Fruit fly (Drosophila melanogaster): ENCODE measurements around the gene ntc.
A peak's percentile ranks its signal among the peaks of the same experiment; 100 is the strongest.

ntc gene

DNA sequence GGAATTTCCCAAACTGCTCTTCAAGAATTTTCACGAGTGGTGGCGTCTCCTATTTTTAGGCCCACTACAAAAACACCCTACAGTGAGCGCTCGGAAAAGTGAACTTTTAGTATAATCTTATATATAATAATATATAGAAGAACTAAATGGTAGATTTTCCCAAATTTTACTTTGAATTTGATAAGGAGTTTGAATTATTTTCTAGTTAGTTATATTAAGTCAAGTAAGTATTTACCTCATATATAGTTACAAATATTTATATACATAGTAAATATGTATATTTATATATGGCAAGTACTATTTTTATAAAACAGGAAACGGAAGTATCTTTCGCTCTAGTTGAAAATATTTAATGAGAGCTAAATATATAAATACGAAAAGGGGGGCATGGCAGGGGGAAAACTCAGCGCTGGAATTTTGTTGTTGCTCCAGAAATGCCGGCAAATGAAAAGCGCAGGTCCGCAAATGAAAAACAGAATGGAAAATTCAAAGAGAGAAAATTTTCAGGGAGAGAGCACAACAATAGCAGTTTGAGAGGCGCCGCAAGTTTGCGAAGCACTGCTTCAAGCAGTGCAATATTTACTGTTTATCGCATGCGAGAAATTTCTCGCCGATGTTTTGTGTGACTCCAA, 17.4 kb downstream of the ntc start (continued):
- peak; percentile 32 for TF ChIP-seq dmrt11E (tag; optimal IDR thresholded peaks at IDR 0.05)
- TF ChIP-seq CG12219 (GFP tag; optimal IDR thresholded peaks at IDR 0.05): peak; percentile 5
- peak; percentile 7 for TF ChIP-seq Deaf1 (tag; optimal IDR thresholded peaks at IDR 0.05)
- peak; percentile 33 for TF ChIP-seq CG13894 (tag; optimal IDR thresholded peaks at IDR 0.05)
- peak; percentile 62 for TF ChIP-seq dmrt99B (tag; optimal IDR thresholded peaks at IDR 0.05)
- TF ChIP-seq salm (tag; optimal IDR thresholded peaks at IDR 0.05): no peak
- TF ChIP-seq CG3281 (GFP tag; optimal IDR thresholded peaks at IDR 0.05): peak; percentile 34
- peak; percentile 69 for TF ChIP-seq ci (GFP tag; IDR thresholded peaks at IDR 0.05)
- peak; percentile 12; the same call in 1 of the 2 replicates for TF ChIP-seq Rfx (GFP tag; IDR thresholded peaks at IDR 0.05)
- TF ChIP-seq CG10543 (GFP tag; optimal IDR thresholded peaks at IDR 0.05): peak; percentile 45
- peak; percentile 12; the same call in 1 of the 2 replicates for TF ChIP-seq Rx (GFP tag; IDR thresholded peaks at IDR 0.05)
- TF ChIP-seq tgo (GFP tag; IDR thresholded peaks at IDR 0.05): no peak
- no peak for TF ChIP-seq Hey (tag; optimal IDR thresholded peaks at IDR 0.05)
- no peak for TF ChIP-seq CG6689 (GFP tag; IDR thresholded peaks at IDR 0.05)

DNA sequence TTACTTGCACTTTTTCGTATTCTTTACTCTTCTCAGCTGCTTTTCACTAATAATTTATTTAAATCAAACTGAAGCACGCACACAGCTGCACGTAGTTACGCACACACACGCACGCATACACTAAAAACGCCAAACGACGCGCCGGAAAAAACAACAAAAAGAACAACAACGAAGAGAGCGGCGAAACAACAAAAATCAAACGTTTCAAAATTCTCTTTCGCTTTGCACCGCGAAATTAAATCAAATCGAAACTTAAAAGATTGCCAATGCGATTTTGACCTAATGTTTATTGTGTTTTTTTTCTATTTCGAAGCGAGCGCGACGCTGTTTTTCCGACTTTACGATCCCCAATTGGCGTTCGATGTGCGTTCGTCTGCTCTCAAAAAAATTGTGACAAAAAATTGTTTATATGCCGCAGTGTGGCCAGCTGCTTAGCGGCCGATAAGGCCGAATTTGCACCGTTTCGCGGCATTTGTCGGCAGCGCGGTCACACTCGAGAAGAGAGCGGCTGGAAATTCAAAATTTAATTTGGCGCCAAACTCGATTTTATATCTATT, 18.6 kb downstream of the ntc start:
- TF ChIP-seq CG34376 (GFP tag; optimal IDR thresholded peaks at IDR 0.05): peak; percentile 33
- peak; percentile 40 for TF ChIP-seq twi (tag; optimal IDR thresholded peaks at IDR 0.05)
- TF ChIP-seq eyg (GFP tag; optimal IDR thresholded peaks at IDR 0.05): no peak
- peak; percentile 11 for TF ChIP-seq Spps (tag; optimal IDR thresholded peaks at IDR 0.05)
- TF ChIP-seq Ets97D (GFP tag; optimal IDR thresholded peaks at IDR 0.05): peak; percentile 70
- peak in 1 of 2 experiments; percentile 28 for TF ChIP-seq Trl (optimal IDR thresholded peaks at IDR 0.05)
- TF ChIP-seq Trl (GFP tag; optimal IDR thresholded peaks at IDR 0.05): no peak
- TF ChIP-seq Oaz (GFP tag; IDR thresholded peaks at IDR 0.05): no peak
- TF ChIP-seq tll (GFP tag; optimal IDR thresholded peaks at IDR 0.05): peak in 1 of 2 experiments; percentile 19
- TF ChIP-seq CG13296 (GFP tag; optimal IDR thresholded peaks at IDR 0.05): peak; percentile 51
- TF ChIP-seq aop (GFP tag; IDR thresholded peaks at IDR 0.05): no peak; the same call in 1 of the 2 replicates
- peak; percentile 15 for TF ChIP-seq CG11504 (tag; optimal IDR thresholded peaks at IDR 0.05)
- TF ChIP-seq Hr39 (optimal IDR thresholded peaks at IDR 0.05): no peak
- TF ChIP-seq Opbp (GFP tag; IDR thresholded peaks at IDR 0.05; ENCODE audit: partially characterized antibody): peak; percentile 74
- peak; percentile 21 for TF ChIP-seq CG14710 (tag; optimal IDR thresholded peaks at IDR 0.05)
- TF ChIP-seq Taf1 (GFP tag; IDR thresholded peaks at IDR 0.05): no peak
- no peak for TF ChIP-seq cwo (GFP tag; optimal IDR thresholded peaks at IDR 0.05)
- TF ChIP-seq CG4707 (GFP tag; optimal IDR thresholded peaks at IDR 0.05): peak; percentile 43
- peak; percentile 0 for TF ChIP-seq Bdp1 (GFP tag; optimal IDR thresholded peaks at IDR 0.05)
- TF ChIP-seq CG11560 (tag; IDR thresholded peaks at IDR 0.05): no peak
- peak; percentile 21 for TF ChIP-seq CG13624 (GFP tag; optimal IDR thresholded peaks at IDR 0.05)
- TF ChIP-seq CG6272 (GFP tag; IDR thresholded peaks at IDR 0.05): no peak
- TF ChIP-seq caup (GFP tag; optimal IDR thresholded peaks at IDR 0.05; ENCODE audit: severe bottlenecking): peak; percentile 54
- peak; percentile 46; the same call in 1 of the 2 replicates for TF ChIP-seq sob (GFP tag; IDR thresholded peaks at IDR 0.05)
- TF ChIP-seq CG32532 (GFP tag; IDR thresholded peaks at IDR 0.05): no peak
- peak; percentile 23 for TF ChIP-seq CG33213 (GFP tag; optimal IDR thresholded peaks at IDR 0.05)
- TF ChIP-seq CG2712 (tag; optimal IDR thresholded peaks at IDR 0.05): peak; percentile 32
- TF ChIP-seq pnt (GFP tag; optimal IDR thresholded peaks at IDR 0.05): no peak
- no peak for TF ChIP-seq CG5953 (GFP tag; IDR thresholded peaks at IDR 0.05)
- TF ChIP-seq CG16813 (GFP tag; IDR thresholded peaks at IDR 0.05; ENCODE audit: partially characterized antibody): peak; percentile 42
- TF ChIP-seq Med (GFP tag): peak; percentile 92
- TF ChIP-seq CG10654 (GFP tag; optimal IDR thresholded peaks at IDR 0.05): no peak
- TF ChIP-seq Dp (GFP tag; optimal IDR thresholded peaks at IDR 0.05): peak; percentile 89
- peak; percentile 38 for TF ChIP-seq nau (GFP tag; optimal IDR thresholded peaks at IDR 0.05)
- TF ChIP-seq CG15601 (tag; optimal IDR thresholded peaks at IDR 0.05): peak; percentile 50
